Worm (Caenorhabditis elegans) whole organism, L2 larva: Measurements from ENCODE around the gene T11F9.21.

ENCODE experiments used
- C34F6.9 ChIP-seq: fragments of 150-350 bp; optimal IDR thresholded peaks from 2 replicates; lab custom pipeline; 2014; ENCODE audit warnings: missing biosample characterization, missing genetic modification characterization
- F13H6.1 ChIP-seq: sonication (generic microtip); optimal IDR thresholded peaks from 2 replicates; lab custom pipeline; 2016; ENCODE audit warnings: missing genetic modification characterization, missing compliant biosample characterization
- R02D3.7 ChIP-seq: fragments of 150-350 bp; optimal IDR thresholded peaks from 2 replicates; lab custom pipeline; 2014; ENCODE audit warnings: missing biosample characterization, missing genetic modification characterization
- Y55F3AM.14 ChIP-seq: fragments of 200-800 bp; sonication (Bioruptor generic); optimal IDR thresholded peaks from 2 replicates; lab custom pipeline; 2018; ENCODE audit warnings: mild to moderate bottlenecking, missing genetic modification characterization, missing compliant biosample characterization
- ZK546.5 ChIP-seq: sonication (generic microtip); optimal IDR thresholded peaks from 2 replicates; lab custom pipeline; 2017; ENCODE audit warnings: missing biosample characterization, missing genetic modification characterization
- alr-1 ChIP-seq: fragments of 150-350 bp; optimal IDR thresholded peaks from 2 replicates; lab custom pipeline; 2014; ENCODE audit warnings: missing biosample characterization, missing genetic modification characterization
- aly-2 ChIP-seq: fragments of 150-350 bp; optimal IDR thresholded peaks from 2 replicates; lab custom pipeline; 2014; ENCODE audit warnings: missing biosample characterization, missing genetic modification characterization
- ama-1 ChIP-seq: fragments of 150-350 bp; optimal IDR thresholded peaks from 2 replicates; lab custom pipeline; 2018; ENCODE audit warnings: inconsistent platforms
- blmp-1 ChIP-seq: sonication (generic microtip); optimal IDR thresholded peaks from 2 replicates; lab custom pipeline; 2017; ENCODE audit warnings: missing genetic modification characterization, mild to moderate bottlenecking, missing compliant biosample characterization, antibody characterized with exemption, moderate library complexity; ENCODE audit not compliant: insufficient read depth
- ceh-16 ChIP-seq: fragments of 150-350 bp; optimal IDR thresholded peaks from 2 replicates; lab custom pipeline; 2014; ENCODE audit warnings: missing biosample characterization, missing genetic modification characterization
- ceh-82 ChIP-seq: fragments of 150-350 bp; optimal IDR thresholded peaks from 2 replicates; lab custom pipeline; 2014; ENCODE audit warnings: missing biosample characterization, missing genetic modification characterization
- crh-2 ChIP-seq: sonication (generic microtip); optimal IDR thresholded peaks from 2 replicates; lab custom pipeline; 2017; ENCODE audit warnings: missing biosample characterization, missing genetic modification characterization
- dmd-4 ChIP-seq: sonication (generic microtip); optimal IDR thresholded peaks from 2 replicates; lab custom pipeline; 2017; ENCODE audit warnings: missing biosample characterization, missing genetic modification characterization
- egl-27 ChIP-seq: sonication (generic microtip); optimal IDR thresholded peaks from 3 replicates; lab custom pipeline; 2017; ENCODE audit warnings: missing biosample characterization, missing genetic modification reagents, missing genetic modification characterization
- elt-1 ChIP-seq: fragments of 150-350 bp; optimal IDR thresholded peaks from 2 replicates; lab custom pipeline; 2014; ENCODE audit warnings: missing biosample characterization, missing genetic modification characterization
- elt-3 ChIP-seq: sonication (generic microtip); optimal IDR thresholded peaks from 2 replicates; lab custom pipeline; 2017; ENCODE audit warnings: missing biosample characterization, missing genetic modification characterization
- fos-1 ChIP-seq: fragments of 150-350 bp; optimal IDR thresholded peaks from 2 replicates; lab custom pipeline; 2014; ENCODE audit warnings: missing biosample characterization, missing genetic modification characterization
- gmeb-1 ChIP-seq: fragments of 150-350 bp; optimal IDR thresholded peaks from 2 replicates; lab custom pipeline; 2014; ENCODE audit warnings: missing biosample characterization, missing genetic modification characterization
- lin-11 ChIP-seq: fragments of 150-350 bp; sonication (generic microtip); optimal IDR thresholded peaks from 2 replicates; lab custom pipeline; 2014; ENCODE audit warnings: missing biosample characterization, missing genetic modification characterization, inconsistent platforms, mixed read lengths
- lin-13 ChIP-seq: fragments of 150-350 bp; optimal IDR thresholded peaks from 2 replicates; lab custom pipeline; 2014; ENCODE audit warnings: missing biosample characterization, missing genetic modification reagents, missing genetic modification characterization
- lin-39 ChIP-seq: fragments of 150-350 bp; optimal IDR thresholded peaks from 2 replicates; lab custom pipeline; 2014; ENCODE audit warnings: missing biosample characterization, missing genetic modification reagents, missing genetic modification characterization
- lsy-2 ChIP-seq, 2 experiments: fragments of 150-350 bp in 1 of 2; sonication (generic microtip) in 1 of 2; optimal IDR thresholded peaks; 2 replicates each; lab custom pipeline; 2014 to 2017; ENCODE audit warnings: missing biosample characterization in 2 of 2, missing genetic modification characterization in 2 of 2
- mab-5 ChIP-seq: fragments of 150-350 bp; optimal IDR thresholded peaks from 2 replicates; lab custom pipeline; 2014; ENCODE audit warnings: missing biosample characterization, missing genetic modification characterization
- mbf-1 ChIP-seq: sonication (generic microtip); optimal IDR thresholded peaks from 2 replicates; lab custom pipeline; 2017; ENCODE audit warnings: missing biosample characterization, missing genetic modification characterization
- mdl-1 ChIP-seq, 2 experiments: fragments of 150-350 bp in 1 of 2; sonication (generic microtip) in 1 of 2; optimal IDR thresholded peaks; 2 replicates each; lab custom pipeline; 2017; ENCODE audit warnings: missing biosample characterization in 2 of 2, missing genetic modification characterization in 2 of 2
- nhr-10 ChIP-seq: sonication (generic microtip); optimal IDR thresholded peaks from 2 replicates; lab custom pipeline; 2017; ENCODE audit warnings: missing biosample characterization, missing genetic modification characterization
- nhr-11 ChIP-seq: fragments of 150-350 bp; optimal IDR thresholded peaks from 2 replicates; lab custom pipeline; 2014; ENCODE audit warnings: missing biosample characterization, missing genetic modification characterization
- nhr-12 ChIP-seq: fragments of 150-350 bp; optimal IDR thresholded peaks from 2 replicates; lab custom pipeline; 2014; ENCODE audit warnings: missing biosample characterization, missing genetic modification characterization
- nhr-129 ChIP-seq: fragments of 150-350 bp; optimal IDR thresholded peaks from 2 replicates; lab custom pipeline; 2014; ENCODE audit warnings: missing biosample characterization, missing genetic modification characterization
- nhr-21 ChIP-seq: fragments of 150-350 bp; optimal IDR thresholded peaks from 2 replicates; lab custom pipeline; 2014; ENCODE audit warnings: missing biosample characterization, missing genetic modification characterization
- nhr-23 ChIP-seq: fragments of 150-350 bp; optimal IDR thresholded peaks from 2 replicates; lab custom pipeline; 2014; ENCODE audit warnings: missing biosample characterization, missing genetic modification reagents, missing genetic modification characterization
- nhr-237 ChIP-seq: fragments of 150-350 bp; optimal IDR thresholded peaks from 2 replicates; lab custom pipeline; 2014; ENCODE audit warnings: missing biosample characterization, missing genetic modification characterization
- nhr-25 ChIP-seq: fragments of 150-350 bp; sonication (generic microtip); optimal IDR thresholded peaks from 3 replicates; lab custom pipeline; 2014; ENCODE audit warnings: missing biosample characterization, missing genetic modification characterization
- nhr-6 ChIP-seq: fragments of 150-350 bp; optimal IDR thresholded peaks from 2 replicates; lab custom pipeline; 2014; ENCODE audit warnings: missing biosample characterization, missing genetic modification characterization
- nhr-77 ChIP-seq: fragments of 150-350 bp; optimal IDR thresholded peaks from 2 replicates; lab custom pipeline; 2014; ENCODE audit warnings: missing biosample characterization, missing genetic modification characterization
- peb-1 ChIP-seq: fragments of 150-350 bp; optimal IDR thresholded peaks from 2 replicates; lab custom pipeline; 2014; ENCODE audit warnings: missing biosample characterization, missing genetic modification characterization
- sem-4 ChIP-seq: fragments of 150-350 bp; optimal IDR thresholded peaks from 2 replicates; lab custom pipeline; 2014; ENCODE audit warnings: missing biosample characterization, missing genetic modification reagents, missing genetic modification characterization
- skn-1 ChIP-seq: sonication (generic microtip); optimal IDR thresholded peaks from 2 replicates; lab custom pipeline; 2017; ENCODE audit warnings: missing biosample characterization, missing genetic modification characterization
- sma-3 ChIP-seq: sonication (generic microtip); optimal IDR thresholded peaks from 2 replicates; lab custom pipeline; 2016; ENCODE audit warnings: missing genetic modification reagents, missing genetic modification characterization, missing compliant biosample characterization
- sma-9 ChIP-seq, 2 experiments: fragments of 150-350 bp in 1 of 2; sonication (generic microtip) in 1 of 2; optimal IDR thresholded peaks; 2 replicates each; lab custom pipeline; 2014 to 2016; ENCODE audit warnings: missing genetic modification characterization in 2 of 2, mild to moderate bottlenecking in 1 of 2, missing biosample characterization in 1 of 2, missing compliant biosample characterization in 1 of 2, missing genetic modification reagents in 1 of 2, moderate library complexity in 1 of 2
- snpc-4 ChIP-seq: fragments of 150-350 bp; optimal IDR thresholded peaks from 2 replicates; lab custom pipeline; 2014; ENCODE audit warnings: missing biosample characterization, missing genetic modification characterization
- unc-39 ChIP-seq: fragments of 150-350 bp; optimal IDR thresholded peaks from 2 replicates; lab custom pipeline; 2014; ENCODE audit warnings: missing biosample characterization, missing genetic modification characterization
- unc-55 ChIP-seq: fragments of 150-350 bp; sonication (generic microtip); optimal IDR thresholded peaks from 3 replicates; lab custom pipeline; 2014; ENCODE audit warnings: missing biosample characterization, missing genetic modification reagents, missing genetic modification characterization
- unc-62 ChIP-seq: fragments of 150-350 bp; optimal IDR thresholded peaks from 2 replicates; lab custom pipeline; 2014; ENCODE audit warnings: missing biosample characterization, missing genetic modification reagents, missing genetic modification characterization
- zag-1 ChIP-seq: fragments of 150-350 bp; optimal IDR thresholded peaks from 2 replicates; lab custom pipeline; 2014; ENCODE audit warnings: missing biosample characterization, missing genetic modification characterization
- ztf-1 ChIP-seq: fragments of 200-800 bp; sonication (Bioruptor generic); conservative IDR thresholded peaks from 2 replicates; pipeline ENCODE4 v1.3.6; 2022; ENCODE audit warnings: missing genetic modification characterization, missing compliant biosample characterization
- ztf-11 ChIP-seq: sonication (generic microtip); optimal IDR thresholded peaks from 2 replicates; lab custom pipeline; 2017; ENCODE audit warnings: missing biosample characterization, missing genetic modification characterization
- ztf-4 ChIP-seq: fragments of 150-350 bp; optimal IDR thresholded peaks from 2 replicates; lab custom pipeline; 2014; ENCODE audit warnings: missing biosample characterization, missing genetic modification characterization

T11F9.21 gene

DNA sequence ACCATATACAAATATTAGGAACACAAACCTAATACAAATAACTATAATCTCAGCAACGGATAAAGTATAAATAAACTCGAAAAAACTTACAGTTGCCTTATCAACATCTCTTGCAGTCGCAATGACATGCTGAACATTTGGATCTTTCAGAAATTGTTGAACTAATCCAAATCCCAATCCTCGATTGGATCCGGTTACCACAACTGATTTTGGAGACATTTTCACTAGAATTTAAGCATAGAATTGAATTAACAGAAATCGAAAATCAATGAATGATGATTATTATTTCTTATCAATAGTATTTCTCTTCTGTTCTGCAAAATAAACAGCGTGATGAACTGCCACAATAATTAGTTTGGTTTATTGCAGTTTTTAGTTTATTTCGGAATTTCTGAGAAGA lies 27.7 kb downstream of the T11F9.21 start, which contains the start of the genes C55A6.11 and C55A6.7:
C55A6.11 (plus strand) TSS at position 301 of the 400 bp plus-strand sequence.
C55A6.7 (minus strand) TSS at position 316 of the 400 bp plus-strand sequence.
- no peak for TF ChIP-seq alr-1
- no peak for TF ChIP-seq mbf-1 (tag; lab: Kevin White, UChicago)
- TF ChIP-seq ama-1 (lab: Kevin White, UChicago): no peak
- no peak for TF ChIP-seq nhr-77 (tag; lab: Kevin White, UChicago)
- no peak for TF ChIP-seq elt-3

DNA sequence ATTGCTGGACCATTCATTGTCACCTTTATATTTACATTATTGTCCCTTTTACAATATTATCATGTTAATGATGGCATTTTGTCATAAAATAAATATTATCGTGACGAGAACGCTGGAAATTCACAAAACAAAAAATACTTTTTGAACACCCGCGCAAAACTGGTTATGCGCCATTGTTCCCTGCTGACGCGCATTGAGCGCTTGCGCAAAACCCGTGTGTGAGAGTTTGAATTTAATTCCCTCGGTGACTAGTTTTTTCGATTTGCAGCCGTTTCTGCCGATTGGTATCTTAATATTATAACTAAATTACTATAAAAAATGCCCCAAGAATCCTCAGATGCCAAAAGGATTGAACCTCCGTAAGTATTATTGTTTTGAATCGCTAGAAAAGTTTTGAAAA lies 28.9 kb downstream of the T11F9.21 start, which contains the start of gene pafo-1:
pafo-1 (plus strand) TSS at position 256 of the 400 bp plus-strand sequence.
- TF ChIP-seq sma-3 (GFP tag; lab: Kevin White, UChicago): peak; percentile 83
- TF ChIP-seq egl-27: peak; percentile 81
- peak; percentile 87 to 93 for TF ChIP-seq lsy-2 (tag; optimal IDR thresholded peaks at IDR 0.05; lab: Kevin White, UChicago)
- peak; percentile 5 for TF ChIP-seq nhr-12
- peak; percentile 59 for TF ChIP-seq nhr-237 (tag; lab: Kevin White, UChicago)
- TF ChIP-seq elt-1 (tag; lab: Kevin White, UChicago): no peak
- no peak for TF ChIP-seq alr-1
- no peak for TF ChIP-seq ceh-82
- TF ChIP-seq nhr-11: no peak
- no peak for TF ChIP-seq elt-3
- no peak for TF ChIP-seq ZK546.5 (tag; lab: Kevin White, UChicago)
- TF ChIP-seq R02D3.7 (tag; lab: Kevin White, UChicago): peak; percentile 58
- no peak for TF ChIP-seq mbf-1 (tag; lab: Kevin White, UChicago)
- TF ChIP-seq snpc-4 (tag; lab: Kevin White, UChicago): peak; percentile 55
- peak; percentile 62 for TF ChIP-seq nhr-77 (tag; lab: Kevin White, UChicago)
- no peak for TF ChIP-seq ztf-11 (tag; lab: Kevin White, UChicago)
- TF ChIP-seq ceh-16 (tag; lab: Kevin White, UChicago): no peak
- TF ChIP-seq dmd-4 (tag; lab: Kevin White, UChicago): no peak
- TF ChIP-seq fos-1: peak; percentile 52
- TF ChIP-seq lin-39: no peak
- peak; percentile 81 for TF ChIP-seq mab-5
- TF ChIP-seq nhr-129 (tag; lab: Kevin White, UChicago): peak; percentile 72
- peak in 1 of 2 experiments; percentile 60 for TF ChIP-seq mdl-1 (tag; optimal IDR thresholded peaks at IDR 0.05; lab: Kevin White, UChicago)
- peak; percentile 84 for TF ChIP-seq lin-13 (GFP tag; lab: Kevin White, UChicago)
- TF ChIP-seq nhr-6 (tag; lab: Kevin White, UChicago): peak; percentile 49
- TF ChIP-seq nhr-10 (tag; lab: Kevin White, UChicago): peak; percentile 36
- peak; percentile 91 for TF ChIP-seq nhr-25 (tag; lab: Kevin White, UChicago)
- TF ChIP-seq sem-4 (tag; lab: Kevin White, UChicago): peak; percentile 63
- peak; percentile 31 for TF ChIP-seq unc-62
- TF ChIP-seq blmp-1: peak; percentile 41
- TF ChIP-seq gmeb-1: peak; percentile 99
- TF ChIP-seq nhr-23: no peak
- TF ChIP-seq Y55F3AM.14 (GFP tag; lab: Kevin White, UChicago): peak; percentile 46
- TF ChIP-seq peb-1 (tag; lab: Kevin White, UChicago): no peak
- TF ChIP-seq skn-1 (tag; lab: Kevin White, UChicago): no peak
- TF ChIP-seq unc-55 (GFP tag; lab: Kevin White, UChicago): peak; percentile 92
- peak; percentile 75 for TF ChIP-seq nhr-21 (tag; lab: Kevin White, UChicago)
- TF ChIP-seq F13H6.1: peak; percentile 86
- no peak for TF ChIP-seq unc-39 (tag; lab: Kevin White, UChicago)
- peak; percentile 58 for TF ChIP-seq zag-1 (tag; lab: Kevin White, UChicago)
- TF ChIP-seq ama-1 (lab: Kevin White, UChicago): no peak
- peak; percentile 79 for TF ChIP-seq lin-11 (tag; lab: Kevin White, UChicago)
- peak; percentile 91 for TF ChIP-seq C34F6.9 (tag; lab: Kevin White, UChicago)
- TF ChIP-seq ztf-1 (GFP tag; lab: Robert Waterston, UW): no peak
- TF ChIP-seq aly-2 (tag; lab: Kevin White, UChicago): no peak
- peak; percentile 37 for TF ChIP-seq ztf-4 (tag; lab: Kevin White, UChicago)
- TF ChIP-seq sma-9 (GFP tag; optimal IDR thresholded peaks at IDR 0.05; lab: Kevin White, UChicago): peak; percentile 95
- TF ChIP-seq sma-9 (tag; optimal IDR thresholded peaks at IDR 0.05; lab: Kevin White, UChicago): no peak
- TF ChIP-seq crh-2 (tag; lab: Kevin White, UChicago): peak; percentile 74
